Worm (Caenorhabditis elegans): ENCODE results near the gene mls-2.

ce11 chrX:4783117-4783775 lies 21.8 kb upstream of the mls-2 start, which contains the start of gene F43C9.2:
- no peak for TF ChIP-seq ceh-48 (tag; optimal IDR thresholded peaks at IDR 0.05)
- TF ChIP-seq pag-3 (tag; optimal IDR thresholded peaks at IDR 0.05; ENCODE audit: borderline replicate concordance): no peak
- TF ChIP-seq pax-1 (tag; optimal IDR thresholded peaks at IDR 0.05): no peak
- no peak for TF ChIP-seq pha-2 (tag; optimal IDR thresholded peaks at IDR 0.05)
- no peak for TF ChIP-seq sox-4 (tag; optimal IDR thresholded peaks at IDR 0.05)
- no peak for TF ChIP-seq ceh-2 (tag; optimal IDR thresholded peaks at IDR 0.05)
- no peak for TF ChIP-seq ceh-9 (tag; optimal IDR thresholded peaks at IDR 0.05)
- no peak for TF ChIP-seq hlh-6 (tag; optimal IDR thresholded peaks at IDR 0.05)
